Fruit fly (Drosophila melanogaster) whole organism: ENCODE measurements around the gene SPR.

Experiments
- CG8478 ChIP-seq: fragments of >200 bp; optimal IDR thresholded peaks from 2 replicates; lab custom pipeline; 2018; ENCODE audit warnings: inconsistent platforms
- Dll ChIP-seq: fragments of >200 bp; optimal IDR thresholded peaks from 2 replicates; lab custom pipeline; 2017
- pan ChIP-seq: fragments of >200 bp; optimal IDR thresholded peaks from 2 replicates; lab custom pipeline; 2017
- psq ChIP-seq: fragments of >200 bp; optimal IDR thresholded peaks from 2 replicates; lab custom pipeline; 2017

- TF ChIP-seq psq (lab: Kevin White, UChicago) (no peak), Dll (lab: Kevin White, UChicago) (no peak), CG8478 (lab: Kevin White, UChicago) (no peak), pan (no peak)
Measured at dm6 chrX:5487381-5487780, 40.9 kb downstream of the SPR start.
